Fruit fly (Drosophila melanogaster) whole organism, adult: Measurements from ENCODE around the gene CG1792.
A peak's percentile ranks its signal among the peaks of the same experiment; 100 is the strongest.

Experiments used
- CG11617 ChIP-seq: fragments of 200-800 bp; sonication (Bioruptor generic); optimal IDR thresholded peaks from 2 replicates; lab custom pipeline; 2017; ENCODE audit warnings: mild to moderate bottlenecking, missing biosample characterization, missing genetic modification reagents, missing genetic modification characterization
- CG12768 ChIP-seq: fragments of 200-800 bp; sonication (Bioruptor generic); optimal IDR thresholded peaks from 2 replicates; lab custom pipeline; 2017; ENCODE audit warnings: missing biosample characterization, missing genetic modification characterization, mild to moderate bottlenecking, moderate library complexity, missing genetic modification reagents
- CG14711 ChIP-seq: fragments of 200-800 bp; sonication (Bioruptor generic); optimal IDR thresholded peaks from 2 replicates; lab custom pipeline; 2018; ENCODE audit warnings: missing biosample characterization, mild to moderate bottlenecking, missing genetic modification characterization, moderate library complexity
- CG1620 ChIP-seq: fragments of 200-800 bp; sonication (Bioruptor generic); optimal IDR thresholded peaks from 2 replicates; lab custom pipeline; 2016; ENCODE audit warnings: missing biosample characterization, missing genetic modification characterization
- CG33017 ChIP-seq: fragments of 200-800 bp; sonication (Bioruptor generic); optimal IDR thresholded peaks from 2 replicates; lab custom pipeline; 2018; ENCODE audit warnings: missing biosample characterization, mild to moderate bottlenecking, missing genetic modification characterization, moderate library complexity
- CG5204 ChIP-seq: fragments of 200-800 bp; sonication (Bioruptor generic); optimal IDR thresholded peaks from 2 replicates; lab custom pipeline; 2016; ENCODE audit warnings: missing biosample characterization, missing genetic modification characterization
- CG7045 ChIP-seq: fragments of 200-800 bp; sonication (Bioruptor generic); optimal IDR thresholded peaks from 2 replicates; lab custom pipeline; 2017; ENCODE audit warnings: missing biosample characterization, mild to moderate bottlenecking, missing genetic modification characterization
- CG7101 ChIP-seq: fragments of 200-800 bp; sonication (Bioruptor generic); optimal IDR thresholded peaks from 2 replicates; lab custom pipeline; 2018; ENCODE audit warnings: missing biosample characterization, mild to moderate bottlenecking, missing genetic modification characterization, moderate library complexity
- Clk ChIP-seq: fragments of 200-800 bp; sonication (Bioruptor generic); optimal IDR thresholded peaks from 2 replicates; lab custom pipeline; 2017; ENCODE audit warnings: missing biosample characterization, missing genetic modification characterization
- Crg-1 ChIP-seq: fragments of 200-800 bp; sonication (Bioruptor generic); optimal IDR thresholded peaks from 2 replicates; lab custom pipeline; 2016; ENCODE audit warnings: missing biosample characterization, missing genetic modification characterization
- Hr96 ChIP-seq: fragments of 200-800 bp; sonication (Bioruptor generic); optimal IDR thresholded peaks from 2 replicates; lab custom pipeline; 2016; ENCODE audit warnings: missing biosample characterization, missing genetic modification characterization
- Mnt ChIP-seq: fragments of 200-800 bp; sonication (Bioruptor generic); optimal IDR thresholded peaks from 2 replicates; lab custom pipeline; 2016; ENCODE audit warnings: missing biosample characterization, mild to moderate bottlenecking, missing genetic modification characterization
- bab1 ChIP-seq: fragments of 200-800 bp; sonication (Bioruptor generic); optimal IDR thresholded peaks from 3 replicates; lab custom pipeline; 2019; ENCODE audit warnings: missing biosample characterization, mild to moderate bottlenecking, missing genetic modification characterization, moderate library complexity
- cic ChIP-seq: fragments of 200-800 bp; sonication (Bioruptor generic); optimal IDR thresholded peaks from 2 replicates; lab custom pipeline; 2017; ENCODE audit warnings: missing biosample characterization, mild to moderate bottlenecking, missing genetic modification characterization, moderate library complexity
- cnc ChIP-seq, 2 experiments: fragments of >200 bp; optimal IDR thresholded peaks; 2 replicates each; lab custom pipeline; 2017
- kay ChIP-seq: fragments of 200-800 bp; sonication (Bioruptor generic); peaks from one replicate; lab custom pipeline; 2016; ENCODE audit warnings: missing biosample characterization, missing genetic modification characterization, borderline replicate concordance
- ovo ChIP-seq: fragments of 200-800 bp; sonication (Bioruptor generic); optimal IDR thresholded peaks from 2 replicates; lab custom pipeline; 2016; ENCODE audit warnings: missing biosample characterization, missing genetic modification characterization
- pad ChIP-seq: fragments of 200-800 bp; sonication (Bioruptor generic); optimal IDR thresholded peaks from 3 replicates; lab custom pipeline; 2017; ENCODE audit warnings: missing biosample characterization, missing genetic modification characterization, mild to moderate bottlenecking, moderate library complexity, missing genetic modification reagents
- tj ChIP-seq: fragments of 200-800 bp; sonication (Bioruptor generic); optimal IDR thresholded peaks from 3 replicates; lab custom pipeline; 2017; ENCODE audit warnings: missing biosample characterization, mild to moderate bottlenecking, missing genetic modification characterization, moderate library complexity
- toe ChIP-seq: fragments of 200-800 bp; sonication (Bioruptor generic); optimal IDR thresholded peaks from 2 replicates; lab custom pipeline; 2016; ENCODE audit warnings: missing biosample characterization, missing genetic modification characterization

Gene CG1792

dm6 chr3R:31608030-31608429, 8.1 kb upstream of the CG1792 start:
- no peak for TF ChIP-seq bab1 (GFP tag; lab: Kevin White, UChicago)
- peak; percentile 71 for TF ChIP-seq ovo (GFP tag; lab: Kevin White, UChicago)

dm6 chr3R:31608438-31609188, 7.5 kb upstream of the CG1792 start:
- TF ChIP-seq kay (no peak), Mnt (GFP tag; lab: Kevin White, UChicago) (peak; percentile 39), Hr96 (peak; percentile 56), bab1 (GFP tag; lab: Kevin White, UChicago) (peak; percentile 25), cic (GFP tag; lab: Kevin White, UChicago) (peak; percentile 90), toe (GFP tag; lab: Kevin White, UChicago) (no peak), CG33017 (tag; lab: Kevin White, UChicago) (no peak), CG5204 (no peak), cnc (optimal IDR thresholded peaks at IDR 0.05; lab: Kevin White, UChicago) (no peak), CG7101 (tag; lab: Kevin White, UChicago) (peak; percentile 37), ovo (GFP tag; lab: Kevin White, UChicago) (peak; percentile 75), tj (peak; percentile 51), CG7045 (peak; percentile 25), pad (GFP tag; lab: Kevin White, UChicago) (peak; percentile 99), CG12768 (GFP tag; lab: Kevin White, UChicago) (peak; percentile 90), CG1620 (no peak), Clk (GFP tag; lab: Kevin White, UChicago) (peak; percentile 24), CG11617 (GFP tag; lab: Kevin White, UChicago) (peak; percentile 7), Crg-1 (GFP tag; lab: Kevin White, UChicago) (no peak), CG14711 (no peak)

- TF ChIP-seq Clk (GFP tag; lab: Kevin White, UChicago) (peak; percentile 24), CG12768 (GFP tag; lab: Kevin White, UChicago) (peak; percentile 9), pad (GFP tag; lab: Kevin White, UChicago) (peak; percentile 25), CG1620 (peak; percentile 68), CG11617 (GFP tag; lab: Kevin White, UChicago) (no peak), CG33017 (tag; lab: Kevin White, UChicago) (peak; percentile 59), Mnt (GFP tag; lab: Kevin White, UChicago) (peak; percentile 68), cic (GFP tag; lab: Kevin White, UChicago) (no peak), bab1 (GFP tag; lab: Kevin White, UChicago) (peak; percentile 79), Hr96 (peak; percentile 19), cnc (optimal IDR thresholded peaks at IDR 0.05; lab: Kevin White, UChicago) (no peak), CG14711 (peak; percentile 59), CG7101 (tag; lab: Kevin White, UChicago) (peak; percentile 68), Crg-1 (GFP tag; lab: Kevin White, UChicago) (no peak), ovo (GFP tag; lab: Kevin White, UChicago) (peak; percentile 83), kay (no peak), tj (no peak), toe (GFP tag; lab: Kevin White, UChicago) (no peak), CG7045 (no peak)
Observed at dm6 chr3R:31609413-31610054, 6.6 kb upstream of the CG1792 start.

- TF ChIP-seq toe (GFP tag; lab: Kevin White, UChicago): no peak
- TF ChIP-seq tj: peak; percentile 39
- peak; percentile 58 for TF ChIP-seq cic (GFP tag; lab: Kevin White, UChicago)
- peak; percentile 2 for TF ChIP-seq bab1 (GFP tag; lab: Kevin White, UChicago)
- TF ChIP-seq Crg-1 (GFP tag; lab: Kevin White, UChicago): no peak
- no peak for TF ChIP-seq CG33017 (tag; lab: Kevin White, UChicago)
- no peak for TF ChIP-seq CG14711
- no peak for TF ChIP-seq CG1620
- no peak for TF ChIP-seq CG5204
- TF ChIP-seq cnc (optimal IDR thresholded peaks at IDR 0.05; lab: Kevin White, UChicago): no peak
- TF ChIP-seq Clk (GFP tag; lab: Kevin White, UChicago): no peak
- TF ChIP-seq CG7101 (tag; lab: Kevin White, UChicago): peak; percentile 13
- TF ChIP-seq pad (GFP tag; lab: Kevin White, UChicago): peak; percentile 29
- peak; percentile 15 for TF ChIP-seq CG11617 (GFP tag; lab: Kevin White, UChicago)
- no peak for TF ChIP-seq CG7045
- no peak for TF ChIP-seq kay
- TF ChIP-seq Hr96: no peak
- TF ChIP-seq CG12768 (GFP tag; lab: Kevin White, UChicago): no peak
- TF ChIP-seq Mnt (GFP tag; lab: Kevin White, UChicago): peak; percentile 21
- no peak for TF ChIP-seq ovo (GFP tag; lab: Kevin White, UChicago)
Observed at dm6 chr3R:31610639-31611594, 5.2 kb upstream of the CG1792 start, which contains the start of gene Med. Med (plus strand) TSS chr3R:31611046.

- TF ChIP-seq CG12768 (GFP tag; lab: Kevin White, UChicago) (no peak), CG7045 (no peak)
Observed at dm6 chr3R:31612564-31612963, 3.5 kb upstream of the CG1792 start, which contains the start of gene CycG. CycG (minus strand) TSS chr3R:31612664.
